Fruit fly (Drosophila melanogaster) whole organism, larva: ENCODE measurements around the gene CG10254.

ENCODE experiments used
- noc ChIP-seq: fragments of 200-800 bp; sonication (Bioruptor generic); optimal IDR thresholded peaks from 3 replicates; lab custom pipeline; 2019; ENCODE audit warnings: missing biosample characterization, mild to moderate bottlenecking, missing genetic modification characterization, moderate library complexity

The CG10254 gene

DNA sequence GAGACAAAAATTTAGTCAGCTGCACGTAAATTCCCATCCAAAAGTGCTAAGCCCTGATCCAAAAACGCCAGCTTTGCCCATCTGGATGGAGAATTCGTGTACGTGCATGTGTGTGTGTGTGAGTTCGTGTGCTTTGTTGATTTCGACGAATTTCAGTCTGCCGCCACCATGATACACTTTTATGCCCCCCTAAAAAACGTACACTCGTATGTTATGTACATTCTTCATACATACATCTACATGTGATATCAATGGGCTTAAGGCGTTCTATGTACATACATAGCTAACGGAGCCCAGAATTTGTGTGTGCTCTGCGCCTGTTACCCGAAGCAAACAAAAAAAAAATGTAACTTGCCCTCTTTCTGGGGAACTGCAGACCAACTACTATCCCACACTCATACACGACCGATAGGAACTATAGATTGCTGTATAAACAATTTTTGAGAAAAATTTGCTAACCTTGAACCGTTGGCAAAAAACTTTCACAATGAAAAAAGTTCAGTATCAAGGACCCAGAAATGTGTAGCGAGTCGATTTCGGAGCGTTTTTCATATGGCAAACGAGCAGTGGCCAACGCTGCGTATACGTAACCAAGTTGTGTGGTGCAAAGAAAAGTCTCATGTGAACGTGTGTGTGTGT is 31.0 kb upstream of the CG10254 start:
- TF ChIP-seq noc (tag; lab: Kevin White, UChicago): peak; percentile 61

DNA sequence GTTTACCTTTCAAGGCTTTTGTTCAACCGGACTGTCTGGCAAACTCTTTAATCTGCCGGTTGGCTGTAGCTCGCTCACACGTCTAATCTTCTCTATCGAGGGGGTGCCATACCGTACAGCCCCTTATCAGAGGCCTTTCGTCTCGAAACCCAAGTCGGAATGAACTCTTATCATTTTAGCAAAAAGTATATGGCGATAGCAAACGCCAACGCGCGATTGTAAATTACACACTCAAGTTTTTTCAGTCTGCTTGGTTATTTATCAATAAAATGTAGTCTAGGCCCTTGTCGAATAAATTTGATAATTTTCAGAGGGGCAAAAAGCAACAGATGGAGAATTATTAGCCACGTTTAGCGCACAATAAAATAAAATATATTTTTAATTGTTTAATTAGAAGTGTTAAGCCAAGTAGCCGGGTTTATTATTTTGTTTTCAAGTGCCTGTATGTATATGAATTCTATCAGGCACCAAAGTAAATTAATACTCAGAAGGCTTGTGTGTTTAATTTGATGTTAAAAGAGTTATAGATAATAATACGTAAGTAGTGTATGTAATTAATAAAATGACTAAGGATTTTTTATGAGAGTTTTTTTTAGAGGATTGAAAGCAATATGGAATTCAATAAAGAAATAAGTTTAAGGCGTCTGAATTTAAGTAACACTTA is 30.2 kb upstream of the CG10254 start:
- peak; percentile 90 for TF ChIP-seq noc (tag; lab: Kevin White, UChicago)

dm6 chr3R:23723381-23724034 is 28.7 kb upstream of the CG10254 start:
- TF ChIP-seq noc (tag; lab: Kevin White, UChicago): no peak

dm6 chr3R:23722680-23723372 is 28.0 kb upstream of the CG10254 start, which contains the start of gene CG10365:
Gene CG10365 (plus strand): TSS chr3R:23723331.
- TF ChIP-seq noc (tag; lab: Kevin White, UChicago): peak; percentile 89

- TF ChIP-seq noc (tag; lab: Kevin White, UChicago): peak; percentile 44
Measured at dm6 chr3R:23721936-23722335, 27.2 kb upstream of the CG10254 start.

DNA sequence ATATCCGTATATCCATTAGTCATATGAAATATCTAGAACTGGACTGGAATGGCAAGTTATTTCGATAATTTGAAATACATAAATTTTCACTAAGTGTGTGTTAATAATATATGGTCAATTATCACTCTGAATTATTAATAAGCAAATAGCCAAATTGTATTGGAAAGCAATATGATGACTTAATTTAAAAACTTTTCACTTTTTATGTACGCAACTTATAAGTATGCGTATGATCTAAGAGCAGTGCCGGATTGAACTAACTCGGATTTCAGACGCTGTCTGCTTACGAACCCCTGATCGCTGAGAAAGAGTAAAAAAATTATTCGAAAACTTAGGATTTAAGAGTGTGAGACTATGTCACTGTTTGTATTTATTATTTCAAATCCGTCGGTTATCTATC is 26.7 kb upstream of the CG10254 start, which contains the start of gene CG10232:
Gene CG10232 (minus strand): TSS at position 101 of the 400 bp plus-strand sequence.
- no peak for TF ChIP-seq noc (tag; lab: Kevin White, UChicago)

DNA sequence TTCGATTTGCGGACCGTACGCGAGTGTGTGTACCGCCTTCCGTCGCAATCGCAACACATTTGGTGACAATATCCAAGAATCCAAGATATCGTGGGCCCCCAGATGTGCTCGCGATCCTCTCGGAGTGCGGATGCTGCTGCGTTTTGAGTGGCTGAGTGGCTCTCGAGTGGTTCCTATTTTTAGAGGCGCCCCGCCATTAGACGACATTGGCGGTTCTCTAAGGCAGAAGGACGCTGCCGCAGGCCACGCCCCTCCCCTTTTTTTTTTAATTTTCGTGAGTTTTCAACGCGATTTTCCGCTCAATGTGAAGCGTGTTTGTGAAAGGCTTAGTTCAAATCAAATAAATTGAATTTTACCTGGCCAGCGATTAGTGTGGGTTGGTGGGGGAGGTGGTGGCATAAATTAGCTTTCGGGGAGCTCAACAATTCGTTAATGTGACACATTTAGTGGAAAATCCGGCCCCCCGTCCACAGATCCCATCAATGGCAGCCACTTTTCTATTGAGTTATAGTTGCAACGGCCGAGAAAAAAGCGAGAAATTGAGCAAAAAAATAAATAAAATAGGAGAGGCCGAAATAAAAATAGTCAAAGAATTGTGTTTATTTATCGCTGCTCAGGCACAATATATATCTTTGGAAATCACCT is 23.6 kb upstream of the CG10254 start, which contains the start of gene nau:
Gene nau (minus strand): TSS at position 61 of the 645 bp plus-strand sequence.
- no peak for TF ChIP-seq noc (tag; lab: Kevin White, UChicago)

DNA sequence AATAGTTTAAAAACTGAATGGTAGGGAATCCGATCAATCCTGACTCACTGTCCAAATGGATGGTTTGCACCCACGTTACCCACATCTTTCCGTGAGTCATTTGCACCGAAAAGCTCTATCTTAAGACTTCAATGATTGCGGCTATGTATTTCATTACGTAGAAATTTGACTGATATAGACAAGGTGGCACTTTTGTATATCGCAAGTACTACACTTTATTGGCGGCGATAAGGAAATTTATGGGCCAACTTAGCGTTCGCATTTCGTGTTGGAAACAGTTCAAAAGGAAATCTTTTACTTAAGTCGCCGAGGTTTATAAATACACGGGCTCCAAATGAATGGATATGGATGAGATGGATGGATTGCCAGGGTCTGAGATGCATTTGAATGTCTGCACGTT is 20.1 kb upstream of the CG10254 start:
- peak; percentile 42 for TF ChIP-seq noc (tag; lab: Kevin White, UChicago)

- TF ChIP-seq noc (tag; lab: Kevin White, UChicago): no peak
Measured at dm6 chr3R:23713901-23714300, 19.1 kb upstream of the CG10254 start.

DNA sequence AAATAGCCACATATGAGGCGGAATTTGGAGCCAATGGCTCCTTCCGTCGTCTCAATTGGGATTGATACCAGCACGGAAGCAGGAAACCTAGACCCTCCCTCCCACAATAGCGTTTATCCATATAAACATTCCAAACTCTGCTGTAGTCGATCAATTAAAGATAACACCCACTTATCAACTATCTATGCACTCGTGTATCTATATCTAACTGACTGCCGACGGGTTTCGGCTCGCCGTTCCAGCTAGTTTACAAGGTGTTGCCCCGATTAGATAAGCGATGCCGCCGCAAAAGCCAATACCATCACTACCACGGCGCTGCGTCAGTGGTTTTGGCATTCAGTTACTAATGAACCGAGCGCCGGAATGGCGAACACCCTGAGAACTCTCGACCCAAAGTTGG is 16.4 kb upstream of the CG10254 start, which contains the start of gene CG10300:
Gene CG10300 (plus strand): TSS at position 333 of the 400 bp plus-strand sequence.
- TF ChIP-seq noc (tag; lab: Kevin White, UChicago): no peak

dm6 chr3R:23709508-23710208 is 14.9 kb upstream of the CG10254 start, which contains the start of gene CG10301:
Gene CG10301 (plus strand): TSS chr3R:23710158.
- no peak for TF ChIP-seq noc (tag; lab: Kevin White, UChicago)

DNA sequence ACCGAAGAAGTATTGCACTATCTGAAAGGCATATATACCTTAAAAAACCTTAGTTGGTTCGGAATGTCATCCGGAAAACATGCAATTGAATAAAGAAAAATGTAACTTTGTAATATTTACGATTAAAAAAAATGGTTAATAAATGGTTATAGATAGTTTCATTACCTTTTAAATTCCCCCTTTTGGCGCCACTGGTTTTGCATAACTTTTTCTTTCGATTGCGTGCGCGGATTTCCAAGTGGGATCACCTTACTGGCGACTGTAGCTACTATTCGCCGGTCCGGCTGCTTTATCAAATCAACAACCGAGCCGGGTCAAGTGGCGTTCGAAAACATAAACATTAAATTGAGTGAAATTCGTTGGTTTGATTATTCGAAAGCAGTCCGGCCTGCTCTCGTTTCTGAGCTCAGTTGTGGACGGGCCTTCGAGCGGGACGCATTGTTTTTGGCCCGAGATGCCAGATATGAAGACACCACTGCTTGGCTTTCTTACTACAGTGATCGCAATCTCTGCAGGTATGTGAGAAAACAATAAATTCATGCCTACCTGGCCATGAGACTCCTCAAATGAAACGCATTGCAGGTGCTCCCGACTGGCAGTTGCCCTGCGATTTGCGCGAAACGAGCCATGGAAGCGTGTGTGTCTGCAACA is 9.7 kb upstream of the CG10254 start, which contains the start of gene Gba1b:
Gene Gba1b (plus strand): TSS at position 422 of the 651 bp plus-strand sequence.
- no peak for TF ChIP-seq noc (tag; lab: Kevin White, UChicago)

DNA sequence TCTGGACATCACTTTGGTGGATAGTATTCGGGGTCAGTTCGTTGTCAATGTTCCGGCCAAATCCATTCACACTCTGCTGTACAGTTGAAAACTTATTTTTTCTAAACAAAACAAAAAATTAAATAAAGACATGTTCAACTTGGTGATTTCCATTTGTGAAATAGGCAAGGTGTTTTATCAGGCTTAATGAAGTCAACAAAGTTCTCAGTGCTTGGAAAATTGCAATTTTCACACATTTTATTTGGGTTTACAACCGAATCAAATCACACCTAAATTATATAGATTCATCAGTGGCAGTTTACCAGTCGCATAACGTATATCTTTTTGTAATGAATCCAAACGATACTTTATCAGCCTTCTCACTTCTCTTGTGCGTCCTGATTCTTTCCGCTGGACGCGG is 7.7 kb upstream of the CG10254 start, which contains the start of gene Qsox4:
Gene Qsox4 (plus strand): TSS at position 301 of the 400 bp plus-strand sequence.
- TF ChIP-seq noc (tag; lab: Kevin White, UChicago): no peak

- no peak for TF ChIP-seq noc (tag; lab: Kevin White, UChicago)
Measured at dm6 chr3R:23700304-23700767, 5.6 kb upstream of the CG10254 start, which contains the start of the genes CG31468 and Gba1a. Gene CG31468 (minus strand): TSS chr3R:23700354. Gene Gba1a (plus strand): TSS chr3R:23700621.
